Fruit fly (Drosophila melanogaster) whole organism, embryonic: ENCODE data around the gene Ugt301D1.

ENCODE experiments used
- Bgb ChIP-seq: fragments of 200-800 bp; sonication (Bioruptor generic); IDR thresholded peaks from 2 replicates; pipeline ENCODE4 v1.3.6; 2022; ENCODE audit warnings: missing biosample characterization, missing genetic modification characterization; ENCODE audit not compliant: partially characterized antibody
- CG10654 ChIP-seq: fragments of 200-800 bp; sonication (Bioruptor generic); optimal IDR thresholded peaks from 2 replicates; lab custom pipeline; 2016; ENCODE audit warnings: missing biosample characterization, missing genetic modification characterization
- CG11398 ChIP-seq: fragments of 200-800 bp; sonication (Bioruptor generic); optimal IDR thresholded peaks from 2 replicates; lab custom pipeline; 2016; ENCODE audit warnings: missing biosample characterization, missing genetic modification characterization
- CG13894 ChIP-seq: fragments of 200-800 bp; sonication (Bioruptor generic); optimal IDR thresholded peaks from 3 replicates; lab custom pipeline; 2018; ENCODE audit warnings: missing biosample characterization, mild to moderate bottlenecking, missing genetic modification characterization, moderate library complexity
- CG15514 ChIP-seq: fragments of 200-800 bp; sonication (Bioruptor generic); optimal IDR thresholded peaks from 3 replicates; lab custom pipeline; 2017; ENCODE audit warnings: missing biosample characterization, missing genetic modification characterization, mild to moderate bottlenecking, moderate library complexity, missing genetic modification reagents
- CG17912 ChIP-seq: fragments of 200-800 bp; sonication (Bioruptor generic); optimal IDR thresholded peaks from 2 replicates; lab custom pipeline; 2018; ENCODE audit warnings: missing biosample characterization, mild to moderate bottlenecking, missing genetic modification characterization
- CG2199 ChIP-seq: fragments of 200-800 bp; sonication (Bioruptor generic); IDR thresholded peaks from 3 replicates; pipeline ENCODE4 v1.3.6; 2022; ENCODE audit warnings: missing biosample characterization, missing genetic modification characterization
- CG30431 ChIP-seq: fragments of 200-800 bp; sonication (Bioruptor generic); optimal IDR thresholded peaks from 2 replicates; lab custom pipeline; 2017; ENCODE audit warnings: missing biosample characterization, missing genetic modification characterization
- CG3065 ChIP-seq: fragments of 200-800 bp; sonication (Bioruptor generic); optimal IDR thresholded peaks from 2 replicates; lab custom pipeline; 2016; ENCODE audit warnings: missing biosample characterization, missing genetic modification characterization
- CG3281 ChIP-seq: fragments of 200-800 bp; sonication (Bioruptor generic); optimal IDR thresholded peaks from 3 replicates; lab custom pipeline; 2017; ENCODE audit warnings: missing biosample characterization, mild to moderate bottlenecking, missing genetic modification characterization
- CG5180 ChIP-seq: fragments of 200-800 bp; sonication (Bioruptor generic); optimal IDR thresholded peaks from 3 replicates; lab custom pipeline; 2017; ENCODE audit warnings: missing biosample characterization, missing genetic modification characterization, mild to moderate bottlenecking, moderate library complexity, missing genetic modification reagents
- CG6175 ChIP-seq: fragments of 200-800 bp; sonication (Bioruptor generic); IDR thresholded peaks from 3 replicates; pipeline ENCODE4 v1.3.6; 2022; ENCODE audit warnings: missing biosample characterization, missing genetic modification characterization
- CG6813 ChIP-seq: fragments of 200-800 bp; sonication (Bioruptor generic); optimal IDR thresholded peaks from 2 replicates; lab custom pipeline; 2017; ENCODE audit warnings: missing biosample characterization, missing genetic modification characterization, mild to moderate bottlenecking, moderate library complexity, missing genetic modification reagents
- CG8281 ChIP-seq: fragments of 200-800 bp; sonication (Bioruptor generic); optimal IDR thresholded peaks from 2 replicates; lab custom pipeline; 2018; ENCODE audit warnings: missing biosample characterization, mild to moderate bottlenecking, missing genetic modification characterization, moderate library complexity
- CG8924 ChIP-seq: fragments of 200-800 bp; optimal IDR thresholded peaks from 3 replicates; lab custom pipeline; 2019; ENCODE audit warnings: missing biosample characterization, mild to moderate bottlenecking, missing genetic modification characterization, moderate library complexity
- CG9609 ChIP-seq: fragments of 200-800 bp; sonication (Bioruptor generic); optimal IDR thresholded peaks from 3 replicates; lab custom pipeline; 2016; ENCODE audit warnings: missing biosample characterization, missing genetic modification characterization
- CG9727 ChIP-seq: fragments of 200-800 bp; sonication (Bioruptor generic); optimal IDR thresholded peaks from 3 replicates; lab custom pipeline; 2017; ENCODE audit warnings: missing biosample characterization, mild to moderate bottlenecking, missing genetic modification characterization
- CTCF ChIP-seq: fragments of 200-800 bp; sonication (Bioruptor generic); optimal IDR thresholded peaks from 2 replicates; lab custom pipeline; 2017; ENCODE audit warnings: missing biosample characterization, mild to moderate bottlenecking, missing genetic modification characterization, moderate library complexity
- D19A ChIP-seq: fragments of 200-800 bp; optimal IDR thresholded peaks from 3 replicates; lab custom pipeline; 2019; ENCODE audit warnings: missing biosample characterization, mild to moderate bottlenecking, missing genetic modification characterization, moderate library complexity
- Deaf1 ChIP-seq: fragments of 200-800 bp; optimal IDR thresholded peaks from 3 replicates; lab custom pipeline; 2019; ENCODE audit warnings: missing biosample characterization, mild to moderate bottlenecking, missing genetic modification characterization, moderate library complexity
- Dek ChIP-seq: fragments of 200-800 bp; sonication (Bioruptor generic); optimal IDR thresholded peaks from 3 replicates; lab custom pipeline; 2019; ENCODE audit warnings: missing biosample characterization, mild to moderate bottlenecking, missing genetic modification characterization, moderate library complexity
- Doc2 ChIP-seq: fragments of 200-800 bp; sonication (Bioruptor generic); IDR thresholded peaks from 2 replicates; pipeline ENCODE4 v1.3.6; 2022; ENCODE audit warnings: missing biosample characterization, missing genetic modification characterization
- Ets65A ChIP-seq: fragments of 200-800 bp; sonication (Bioruptor generic); peaks from one replicate; lab custom pipeline; 2016; ENCODE audit warnings: missing biosample characterization, missing genetic modification characterization
- Ets97D ChIP-seq: fragments of 200-800 bp; sonication (Bioruptor generic); optimal IDR thresholded peaks from 3 replicates; lab custom pipeline; 2016; ENCODE audit warnings: missing biosample characterization, missing genetic modification characterization
- GATAe ChIP-seq: fragments of 200-800 bp; sonication (Bioruptor generic); conservative IDR thresholded peaks from 2 replicates; pipeline ENCODE4 v1.3.6; 2022; ENCODE audit warnings: missing biosample characterization, missing genetic modification characterization
- Hmr ChIP-seq: fragments of 200-800 bp; sonication (Bioruptor generic); optimal IDR thresholded peaks from 3 replicates; lab custom pipeline; 2017; ENCODE audit warnings: mild to moderate bottlenecking, missing biosample characterization, missing genetic modification reagents, missing genetic modification characterization
- Med ChIP-seq: fragments of 200-800 bp; sonication (Bioruptor generic); peaks from one replicate; lab custom pipeline; 2016; ENCODE audit warnings: missing biosample characterization, missing genetic modification characterization, mild to moderate bottlenecking, inconsistent platforms, moderate library complexity
- Mrtf ChIP-seq: fragments of 200-800 bp; sonication (Bioruptor generic); IDR thresholded peaks from 3 replicates; pipeline ENCODE4 v1.3.6; 2022; ENCODE audit warnings: missing biosample characterization, missing genetic modification characterization
- Pdp1 ChIP-seq, 2 experiments: fragments of 200-800 bp; sonication (Bioruptor generic); optimal IDR thresholded peaks; 3 replicates each; lab custom pipeline; 2016; ENCODE audit warnings: missing biosample characterization in 2 of 2, missing genetic modification characterization in 2 of 2, mild to moderate bottlenecking in 1 of 2, moderate library complexity in 1 of 2
- Ravus ChIP-seq: fragments of 200-800 bp; sonication (Bioruptor generic); IDR thresholded peaks from 2 replicates; pipeline ENCODE4 v1.3.6; 2022; ENCODE audit warnings: missing biosample characterization, missing genetic modification characterization
- Sox100B ChIP-seq: fragments of 200-800 bp; sonication (Bioruptor generic); optimal IDR thresholded peaks from 3 replicates; lab custom pipeline; 2018; ENCODE audit warnings: missing biosample characterization, mild to moderate bottlenecking, missing genetic modification characterization
- Xbp1 ChIP-seq: fragments of 200-800 bp; sonication (Bioruptor generic); optimal IDR thresholded peaks from 3 replicates; lab custom pipeline; 2016; ENCODE audit warnings: missing biosample characterization, mild to moderate bottlenecking, missing genetic modification characterization
- amos ChIP-seq: fragments of 200-800 bp; sonication (Bioruptor generic); IDR thresholded peaks from 2 replicates; pipeline ENCODE4 v1.3.6; 2022; ENCODE audit warnings: missing biosample characterization, missing genetic modification characterization; ENCODE audit not compliant: partially characterized antibody
- dimm ChIP-seq: fragments of 200-800 bp; sonication (Bioruptor generic); IDR thresholded peaks from 2 replicates; pipeline ENCODE4 v1.3.6; 2022; ENCODE audit warnings: missing biosample characterization, missing genetic modification characterization
- ems ChIP-seq: fragments of 200-800 bp; sonication (Bioruptor generic); optimal IDR thresholded peaks from 3 replicates; lab custom pipeline; 2016; ENCODE audit warnings: missing biosample characterization, missing genetic modification characterization
- eyg ChIP-seq: fragments of 200-800 bp; sonication (Bioruptor generic); optimal IDR thresholded peaks from 3 replicates; lab custom pipeline; 2016; ENCODE audit warnings: missing biosample characterization, missing genetic modification characterization
- fd96Cb ChIP-seq: fragments of 200-800 bp; sonication (Bioruptor generic); optimal IDR thresholded peaks from 2 replicates; lab custom pipeline; 2018; ENCODE audit warnings: missing biosample characterization, mild to moderate bottlenecking, missing genetic modification characterization, moderate library complexity
- gcm ChIP-seq: fragments of 200-800 bp; sonication (Bioruptor generic); optimal IDR thresholded peaks from 2 replicates; lab custom pipeline; 2019; ENCODE audit warnings: missing biosample characterization, mild to moderate bottlenecking, missing genetic modification characterization, moderate library complexity
- lab ChIP-seq: fragments of 200-800 bp; sonication (Bioruptor generic); optimal IDR thresholded peaks from 3 replicates; lab custom pipeline; 2017; ENCODE audit warnings: missing biosample characterization, missing genetic modification characterization, mild to moderate bottlenecking, moderate library complexity, missing genetic modification reagents
- lilli ChIP-seq: fragments of 200-800 bp; sonication (Bioruptor generic); optimal IDR thresholded peaks from 3 replicates; lab custom pipeline; 2016; ENCODE audit warnings: missing biosample characterization, missing genetic modification characterization
- lola ChIP-seq, 3 experiments: fragments of >200 bp in 2 of 3; fragments of 200-800 bp in 1 of 3; sonication (Bioruptor generic) in 1 of 3; optimal IDR thresholded peaks; 2 replicates each; lab custom pipeline; 2017 to 2019; ENCODE audit warnings: missing biosample characterization in 3 of 3, missing genetic modification characterization in 3 of 3, mild to moderate bottlenecking in 1 of 3, moderate library complexity in 1 of 3
- peb ChIP-seq: fragments of 200-800 bp; sonication (Bioruptor generic); IDR thresholded peaks from 2 replicates; pipeline ENCODE4 v1.3.6; 2022; ENCODE audit warnings: missing biosample characterization, missing genetic modification characterization
- schlank ChIP-seq: fragments of 200-800 bp; sonication (Bioruptor generic); optimal IDR thresholded peaks from 2 replicates; lab custom pipeline; 2018; ENCODE audit warnings: missing biosample characterization, mild to moderate bottlenecking, missing genetic modification characterization
- sqz ChIP-seq: fragments of 200-800 bp; sonication (Bioruptor generic); optimal IDR thresholded peaks from 3 replicates; lab custom pipeline; 2018; ENCODE audit warnings: missing biosample characterization, mild to moderate bottlenecking, missing genetic modification characterization
- stwl ChIP-seq: fragments of 200-800 bp; sonication (Bioruptor generic); optimal IDR thresholded peaks from 3 replicates; lab custom pipeline; 2018; ENCODE audit warnings: missing biosample characterization, mild to moderate bottlenecking, missing genetic modification characterization, moderate library complexity
- zen ChIP-seq: fragments of 200-800 bp; sonication (Bioruptor generic); optimal IDR thresholded peaks from 3 replicates; lab custom pipeline; 2018; ENCODE audit warnings: missing biosample characterization, mild to moderate bottlenecking, missing genetic modification characterization, moderate library complexity

Ugt301D1 gene

DNA sequence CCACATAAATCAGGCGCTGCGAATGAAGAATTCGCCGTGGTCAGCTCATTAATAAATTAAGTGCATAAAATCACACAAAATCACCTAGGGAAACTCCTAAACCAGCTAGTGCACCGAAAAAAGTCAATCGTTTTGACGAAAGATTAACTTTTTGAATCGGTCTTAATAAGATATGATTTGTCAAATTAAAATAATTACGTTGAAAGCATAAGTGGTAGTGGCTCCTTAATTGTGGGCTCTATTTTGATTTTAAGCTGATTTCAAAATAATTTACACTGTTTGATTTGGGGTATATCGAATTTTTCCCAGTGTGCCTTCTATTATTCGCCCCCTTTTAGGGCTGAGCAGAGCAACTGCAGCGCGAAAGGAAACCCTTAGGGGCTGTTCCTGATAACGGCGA lies 3.9 kb upstream of the Ugt301D1 start (continued):
- peak; percentile 29 for TF ChIP-seq Xbp1
- peak in 1 of 2 experiments; percentile 5 for TF ChIP-seq Pdp1 (GFP tag; optimal IDR thresholded peaks at IDR 0.05; lab: Kevin White, UChicago)
- peak; percentile 25 for TF ChIP-seq zen (tag; lab: Kevin White, UChicago)
- 0 out of 2 replicates have a peak, but pooled peaks have one; percentile 29 for TF ChIP-seq peb (GFP tag; lab: Robert Waterston, UW)
- TF ChIP-seq CG9727 (GFP tag; lab: Kevin White, UChicago), result peak; percentile 36
- TF ChIP-seq lola (GFP tag; optimal IDR thresholded peaks at IDR 0.05; lab: Kevin White, UChicago), result peak in 1 of 3 experiments; percentile 59
- peak; percentile 34 for TF ChIP-seq CG10654 (GFP tag; lab: Kevin White, UChicago)

DNA sequence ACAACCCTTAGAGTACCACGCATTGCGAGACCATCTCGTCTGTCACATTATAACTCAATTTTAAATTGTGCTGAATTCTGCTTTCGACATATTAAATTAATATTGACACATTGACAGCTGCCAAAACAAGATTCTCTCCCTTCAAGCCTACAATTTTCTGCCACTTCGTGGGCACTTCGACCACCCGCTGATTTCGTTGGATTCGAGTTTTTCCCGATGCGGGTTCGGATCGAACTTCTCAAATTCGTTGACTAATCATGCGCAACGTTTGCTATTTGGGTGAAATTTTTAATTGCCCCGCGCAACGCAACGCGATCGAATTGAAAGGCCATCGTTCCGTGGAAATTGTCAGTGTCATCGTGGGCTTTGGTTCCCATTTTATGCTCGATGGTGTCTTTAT lies 2.4 kb upstream of the Ugt301D1 start:
- TF ChIP-seq Ets65A (peak; percentile 17), Hmr (GFP tag; lab: Kevin White, UChicago) (peak; percentile 23), dimm (GFP tag; lab: Robert Waterston, UW) (no peak), CG6175 (no peak), Ravus (no peak), fd96Cb (tag; lab: Kevin White, UChicago) (no peak), Deaf1 (tag; lab: Kevin White, UChicago) (peak; percentile 50), lab (GFP tag; lab: Kevin White, UChicago) (peak; percentile 49), Doc2 (GFP tag; lab: Robert Waterston, UW) (no peak), CG6813 (GFP tag; lab: Kevin White, UChicago) (peak; percentile 1), CG8924 (tag; lab: Kevin White, UChicago) (no peak), Dek (tag; lab: Kevin White, UChicago) (no peak), Med (GFP tag; lab: Kevin White, UChicago) (peak; percentile 47), gcm (GFP tag; lab: Kevin White, UChicago) (peak; percentile 77), CG8281 (tag; lab: Kevin White, UChicago) (peak; percentile 67), Sox100B (no peak), GATAe (no peak), D19A (no peak), Mrtf (GFP tag; lab: Robert Waterston, UW) (no peak), schlank (peak; percentile 8), CG3281 (GFP tag; lab: Kevin White, UChicago) (peak; percentile 15), sqz (no peak), eyg (GFP tag; lab: Kevin White, UChicago) (no peak), CG5180 (GFP tag; lab: Kevin White, UChicago) (peak; percentile 20), CG13894 (tag; lab: Kevin White, UChicago) (peak; percentile 42), CG15514 (peak; percentile 6)

DNA sequence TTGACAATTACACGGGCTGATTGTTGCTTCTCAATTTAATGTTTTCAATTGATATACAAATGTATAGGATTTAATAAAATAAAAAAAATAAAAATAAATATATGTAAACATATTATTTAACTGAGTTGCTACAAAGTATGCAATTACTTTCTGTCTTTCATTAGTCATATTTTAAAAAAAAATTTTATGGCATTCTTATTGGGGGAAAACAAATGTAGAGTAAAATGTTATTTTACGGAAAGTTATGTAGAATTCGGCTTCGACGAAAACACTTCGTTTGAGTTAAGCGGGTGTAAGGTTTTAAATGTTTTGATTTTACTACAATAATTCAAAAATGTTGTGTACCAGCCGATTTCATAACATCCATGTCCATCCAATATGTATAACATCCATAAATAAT lies 4.0 kb downstream of the Ugt301D1 start:
- no peak for TF ChIP-seq CG11398 (GFP tag; lab: Kevin White, UChicago)
- peak; percentile 73 for TF ChIP-seq CTCF (GFP tag; lab: Kevin White, UChicago)
- TF ChIP-seq ems, result no peak
- 0 out of 3 replicates have a peak, but pooled peaks have one; percentile 53 for TF ChIP-seq CG2199 (GFP tag; lab: Robert Waterston, UW)
- no peak for TF ChIP-seq CG3065 (GFP tag; lab: Kevin White, UChicago)
- no peak for TF ChIP-seq CG30431 (GFP tag; lab: Kevin White, UChicago)
- TF ChIP-seq schlank, result no peak
- no peak for TF ChIP-seq lilli (GFP tag; lab: Kevin White, UChicago)
- no peak for TF ChIP-seq CG17912
- TF ChIP-seq Bgb (GFP tag; lab: Robert Waterston, UW), result peak; percentile 66
- TF ChIP-seq Ets97D (GFP tag; lab: Kevin White, UChicago), result no peak
- peak; percentile 37 for TF ChIP-seq stwl (tag; lab: Kevin White, UChicago)
- TF ChIP-seq CG9609, result no peak
- peak; percentile 32; the same call in 1 of the 2 replicates for TF ChIP-seq amos
- TF ChIP-seq, all 482 proteins: peak for 5
